Fruit fly (Drosophila melanogaster) whole organism, embryonic: Measurements from ENCODE around the gene Ir25a.
A peak's percentile ranks its signal among the peaks of the same experiment; 100 is the strongest.

ENCODE experiments used
- Bteb2 ChIP-seq: fragments of 200-800 bp; sonication (Bioruptor generic); optimal IDR thresholded peaks from 2 replicates; lab custom pipeline; 2016; ENCODE audit warnings: missing biosample characterization, missing genetic modification characterization
- C15 ChIP-seq: fragments of 200-800 bp; sonication (Bioruptor generic); IDR thresholded peaks from 3 replicates; pipeline ENCODE4 v1.3.6; 2022; ENCODE audit warnings: missing biosample characterization, missing genetic modification characterization
- CG10147 ChIP-seq: fragments of 200-800 bp; sonication (Bioruptor generic); optimal IDR thresholded peaks from 2 replicates; lab custom pipeline; 2019; ENCODE audit warnings: missing biosample characterization, mild to moderate bottlenecking, missing genetic modification characterization, moderate library complexity
- CG1024 ChIP-seq: fragments of 200-800 bp; sonication (Bioruptor generic); IDR thresholded peaks from 2 replicates; pipeline ENCODE4 v1.3.6; 2022; ENCODE audit warnings: missing biosample characterization, missing genetic modification characterization
- CG10959 ChIP-seq: fragments of 200-800 bp; sonication (Bioruptor generic); IDR thresholded peaks from 2 replicates; pipeline ENCODE4 v1.3.6; 2022; ENCODE audit warnings: missing biosample characterization, missing genetic modification characterization
- CG1233 ChIP-seq: fragments of 200-800 bp; sonication (Bioruptor generic); optimal IDR thresholded peaks from 4 replicates; lab custom pipeline; 2018; ENCODE audit warnings: missing biosample characterization, mild to moderate bottlenecking, missing genetic modification characterization
- CG15011 ChIP-seq: fragments of 200-800 bp; sonication (Bioruptor generic); optimal IDR thresholded peaks from 3 replicates; lab custom pipeline; 2018; ENCODE audit warnings: missing biosample characterization, mild to moderate bottlenecking, missing genetic modification characterization
- CG1603 ChIP-seq: fragments of 200-800 bp; sonication (Bioruptor generic); optimal IDR thresholded peaks from 2 replicates; lab custom pipeline; 2019; ENCODE audit warnings: missing biosample characterization, mild to moderate bottlenecking, missing genetic modification characterization, moderate library complexity
- CG16813 ChIP-seq: fragments of 200-800 bp; sonication (Bioruptor generic); IDR thresholded peaks from 3 replicates; pipeline ENCODE4 v1.3.6; 2022; ENCODE audit warnings: missing biosample characterization, missing genetic modification characterization; ENCODE audit not compliant: partially characterized antibody
- CG17359 ChIP-seq: fragments of 200-800 bp; sonication (Bioruptor generic); optimal IDR thresholded peaks from 3 replicates; lab custom pipeline; 2018; ENCODE audit warnings: missing biosample characterization, mild to moderate bottlenecking, missing genetic modification characterization, moderate library complexity
- CG3065 ChIP-seq: fragments of 200-800 bp; sonication (Bioruptor generic); optimal IDR thresholded peaks from 2 replicates; lab custom pipeline; 2016; ENCODE audit warnings: missing biosample characterization, missing genetic modification characterization
- CG32772 ChIP-seq: fragments of 200-800 bp; sonication (Bioruptor generic); IDR thresholded peaks from 2 replicates; pipeline ENCODE4 v1.3.6; 2022; ENCODE audit warnings: missing biosample characterization, missing genetic modification characterization
- CG3847 ChIP-seq: fragments of 200-800 bp; sonication (Bioruptor generic); IDR thresholded peaks from 2 replicates; pipeline ENCODE4 v1.3.6; 2022; ENCODE audit warnings: missing biosample characterization, missing genetic modification characterization
- CG4617 ChIP-seq: fragments of 200-800 bp; sonication (Bioruptor generic); optimal IDR thresholded peaks from 3 replicates; lab custom pipeline; 2016; ENCODE audit warnings: missing biosample characterization, missing genetic modification characterization, borderline replicate concordance
- CG6813 ChIP-seq: fragments of 200-800 bp; sonication (Bioruptor generic); optimal IDR thresholded peaks from 2 replicates; lab custom pipeline; 2017; ENCODE audit warnings: missing biosample characterization, missing genetic modification characterization, mild to moderate bottlenecking, moderate library complexity, missing genetic modification reagents
- CG7928 ChIP-seq: fragments of 200-800 bp; sonication (Bioruptor generic); optimal IDR thresholded peaks from 2 replicates; lab custom pipeline; 2017; ENCODE audit warnings: missing biosample characterization, mild to moderate bottlenecking, missing genetic modification characterization
- CG8281 ChIP-seq: fragments of 200-800 bp; sonication (Bioruptor generic); optimal IDR thresholded peaks from 2 replicates; lab custom pipeline; 2018; ENCODE audit warnings: missing biosample characterization, mild to moderate bottlenecking, missing genetic modification characterization, moderate library complexity
- CG9817 ChIP-seq: fragments of 200-800 bp; sonication (Bioruptor generic); optimal IDR thresholded peaks from 2 replicates; lab custom pipeline; 2018; ENCODE audit warnings: missing biosample characterization, mild to moderate bottlenecking, missing genetic modification characterization, moderate library complexity
- CkIIα-i1 ChIP-seq: fragments of 200-800 bp; sonication (Bioruptor generic); IDR thresholded peaks from 2 replicates; pipeline ENCODE4 v1.3.6; 2022; ENCODE audit warnings: missing biosample characterization, missing genetic modification characterization
- CoRest ChIP-seq: fragments of 200-800 bp; sonication (Bioruptor generic); optimal IDR thresholded peaks from 3 replicates; lab custom pipeline; 2018; ENCODE audit warnings: missing biosample characterization, mild to moderate bottlenecking, missing genetic modification characterization, moderate library complexity
- Dip3 ChIP-seq: fragments of 200-800 bp; sonication (Bioruptor generic); optimal IDR thresholded peaks from 3 replicates; lab custom pipeline; 2016; ENCODE audit warnings: missing biosample characterization, missing genetic modification characterization
- E2f2 ChIP-seq: fragments of 200-800 bp; sonication (Bioruptor generic); IDR thresholded peaks from 2 replicates; pipeline ENCODE4 v1.3.6; 2022; ENCODE audit warnings: missing biosample characterization, missing genetic modification characterization
- Fer3 ChIP-seq: fragments of 200-800 bp; sonication (Bioruptor generic); optimal IDR thresholded peaks from 2 replicates; lab custom pipeline; 2018; ENCODE audit warnings: missing biosample characterization, mild to moderate bottlenecking, missing genetic modification characterization, moderate library complexity
- Hey ChIP-seq: fragments of 200-800 bp; sonication (Bioruptor generic); optimal IDR thresholded peaks from 3 replicates; lab custom pipeline; 2018; ENCODE audit warnings: missing biosample characterization, mild to moderate bottlenecking, missing genetic modification characterization
- HmgD ChIP-seq: fragments of 200-800 bp; sonication (Bioruptor generic); optimal IDR thresholded peaks from 3 replicates; lab custom pipeline; 2016; ENCODE audit warnings: missing biosample characterization, missing genetic modification characterization
- Hr3 ChIP-seq: fragments of 200-800 bp; sonication (Bioruptor generic); optimal IDR thresholded peaks from 3 replicates; lab custom pipeline; 2016; ENCODE audit warnings: missing biosample characterization, missing genetic modification characterization
- Kr ChIP-seq: fragments of 200-800 bp; sonication (Bioruptor generic); optimal IDR thresholded peaks from 2 replicates; lab custom pipeline; 2017; ENCODE audit warnings: missing biosample characterization, mild to moderate bottlenecking, missing genetic modification characterization
- MBD-R2 ChIP-seq: fragments of 200-800 bp; sonication (Bioruptor generic); IDR thresholded peaks from 2 replicates; pipeline ENCODE4 v1.3.6; 2022; ENCODE audit warnings: missing biosample characterization, missing genetic modification characterization
- NfI ChIP-seq: fragments of 200-800 bp; sonication (Bioruptor generic); optimal IDR thresholded peaks from 3 replicates; lab custom pipeline; 2018; ENCODE audit warnings: missing biosample characterization, mild to moderate bottlenecking, missing genetic modification characterization, moderate library complexity
- Side ChIP-seq: fragments of 200-800 bp; sonication (Bioruptor generic); optimal IDR thresholded peaks from 2 replicates; lab custom pipeline; 2016; ENCODE audit warnings: missing biosample characterization, missing genetic modification characterization
- Usf ChIP-seq: fragments of 200-800 bp; sonication (Bioruptor generic); optimal IDR thresholded peaks from 2 replicates; lab custom pipeline; 2017; ENCODE audit warnings: missing genotype, missing biosample characterization, missing genetic modification characterization
- YL-1 ChIP-seq: fragments of 200-800 bp; sonication (Bioruptor generic); optimal IDR thresholded peaks from 3 replicates; lab custom pipeline; 2017; ENCODE audit warnings: missing biosample characterization, mild to moderate bottlenecking, missing genetic modification characterization
- crc ChIP-seq: fragments of 200-800 bp; sonication (Bioruptor generic); optimal IDR thresholded peaks from 2 replicates; lab custom pipeline; 2016; ENCODE audit warnings: missing biosample characterization, missing genetic modification characterization
- dimm ChIP-seq: fragments of 200-800 bp; sonication (Bioruptor generic); IDR thresholded peaks from 2 replicates; pipeline ENCODE4 v1.3.6; 2022; ENCODE audit warnings: missing biosample characterization, missing genetic modification characterization
- ftz-f1 ChIP-seq: fragments of 200-800 bp; sonication (Bioruptor generic); optimal IDR thresholded peaks from 2 replicates; lab custom pipeline; 2016; ENCODE audit warnings: missing biosample characterization, missing genetic modification characterization
- gce ChIP-seq: fragments of 200-800 bp; sonication (Bioruptor generic); IDR thresholded peaks from 3 replicates; pipeline ENCODE4 v1.3.6; 2022; ENCODE audit warnings: missing biosample characterization, missing genetic modification characterization
- gem ChIP-seq: fragments of 200-800 bp; sonication (Bioruptor generic); optimal IDR thresholded peaks from 2 replicates; lab custom pipeline; 2019; ENCODE audit warnings: missing biosample characterization, mild to moderate bottlenecking, missing genetic modification characterization, moderate library complexity
- lab ChIP-seq: fragments of 200-800 bp; sonication (Bioruptor generic); optimal IDR thresholded peaks from 3 replicates; lab custom pipeline; 2017; ENCODE audit warnings: missing biosample characterization, missing genetic modification characterization, mild to moderate bottlenecking, moderate library complexity, missing genetic modification reagents
- mld ChIP-seq: fragments of 200-800 bp; sonication (Bioruptor generic); IDR thresholded peaks from 3 replicates; pipeline ENCODE4 v1.3.6; 2022; ENCODE audit warnings: missing biosample characterization, missing genetic modification characterization; ENCODE audit not compliant: partially characterized antibody
- peb ChIP-seq: fragments of 200-800 bp; sonication (Bioruptor generic); IDR thresholded peaks from 2 replicates; pipeline ENCODE4 v1.3.6; 2022; ENCODE audit warnings: missing biosample characterization, missing genetic modification characterization
- pros ChIP-seq: fragments of 200-800 bp; sonication (Bioruptor generic); optimal IDR thresholded peaks from 3 replicates; lab custom pipeline; 2019; ENCODE audit warnings: missing biosample characterization, mild to moderate bottlenecking, missing genetic modification characterization, moderate library complexity
- pum ChIP-seq: fragments of 200-800 bp; sonication (Bioruptor generic); optimal IDR thresholded peaks from 2 replicates; lab custom pipeline; 2016; ENCODE audit warnings: missing biosample characterization, missing genetic modification characterization
- repo ChIP-seq: fragments of 200-800 bp; sonication (Bioruptor generic); optimal IDR thresholded peaks from 2 replicates; lab custom pipeline; 2016; ENCODE audit warnings: missing biosample characterization, missing genetic modification characterization
- seq ChIP-seq: fragments of 200-800 bp; sonication (Bioruptor generic); IDR thresholded peaks from 2 replicates; pipeline ENCODE4 v1.3.6; 2022; ENCODE audit warnings: missing biosample characterization, missing genetic modification characterization
- sim ChIP-seq: fragments of 200-800 bp; sonication (Bioruptor generic); IDR thresholded peaks from 2 replicates; pipeline ENCODE4 v1.3.6; 2022; ENCODE audit warnings: missing biosample characterization, missing genetic modification characterization
- sr ChIP-seq: fragments of 200-800 bp; sonication (Bioruptor generic); IDR thresholded peaks from 3 replicates; pipeline ENCODE4 v1.3.6; 2022; ENCODE audit warnings: missing biosample characterization, missing genetic modification characterization
- tio ChIP-seq: fragments of 200-800 bp; sonication (Bioruptor generic); optimal IDR thresholded peaks from 2 replicates; lab custom pipeline; 2017; ENCODE audit warnings: missing biosample characterization, missing genetic modification characterization, inconsistent platforms
- toy ChIP-seq: fragments of 200-800 bp; sonication (Bioruptor generic); IDR thresholded peaks from 2 replicates; pipeline ENCODE4 v1.3.6; 2022; ENCODE audit warnings: missing biosample characterization, missing genetic modification characterization
- vfl ChIP-seq: fragments of 200-800 bp; sonication (Bioruptor generic); optimal IDR thresholded peaks from 2 replicates; lab custom pipeline; 2016; ENCODE audit warnings: missing biosample characterization, missing genetic modification characterization
- z ChIP-seq: fragments of 200-800 bp; sonication (Bioruptor generic); IDR thresholded peaks from 3 replicates; pipeline ENCODE4 v1.3.6; 2022; ENCODE audit warnings: missing biosample characterization, missing genetic modification characterization

The Ir25a gene

dm6 chr2L:4820448-4821318 lies 14.4 kb downstream of the Ir25a start (continued):
- TF ChIP-seq Bteb2 (GFP tag; lab: Kevin White, UChicago) (no peak), peb (GFP tag; lab: Robert Waterston, UW) (peak; percentile 66), crc (GFP tag; lab: Kevin White, UChicago) (no peak), C15 (GFP tag; lab: Robert Waterston, UW) (no peak), Kr (GFP tag; lab: Kevin White, UChicago) (peak; percentile 11), sr (no peak), CG3065 (no peak), CG9817 (tag; lab: Kevin White, UChicago) (peak; percentile 12), mld (GFP tag; lab: Robert Waterston, UW) (no peak), CG8281 (peak; percentile 15), NfI (GFP tag; lab: Kevin White, UChicago) (peak; percentile 16), CoRest (tag; lab: Kevin White, UChicago) (no peak), ftz-f1 (GFP tag; lab: Kevin White, UChicago) (no peak), CG3847 (peak; percentile 18), E2f2 (GFP tag; lab: Robert Waterston, UW) (peak; percentile 53), CG10959 (GFP tag; lab: Robert Waterston, UW) (no peak), YL-1 (GFP tag; lab: Kevin White, UChicago) (no peak), pum (GFP tag; lab: Kevin White, UChicago) (no peak), z (GFP tag; lab: Robert Waterston, UW) (no peak), sim (no peak), CG1603 (tag; lab: Kevin White, UChicago) (peak; percentile 65), Side (no peak), Hr3 (peak; percentile 50), Dip3 (GFP tag; lab: Kevin White, UChicago) (peak; percentile 21), lab (GFP tag; lab: Kevin White, UChicago) (no peak), CG7928 (GFP tag; lab: Kevin White, UChicago) (no peak), CG15011 (GFP tag; lab: Kevin White, UChicago) (no peak), tio (GFP tag; lab: Kevin White, UChicago) (peak; percentile 69), CG17359 (tag; lab: Kevin White, UChicago) (peak; percentile 1), CG6813 (peak; percentile 44), CG16813 (GFP tag; lab: Robert Waterston, UW) (no peak), CG1024 (no peak), MBD-R2 (no peak), CkIIα-i1 (GFP tag; lab: Robert Waterston, UW) (no peak), seq (GFP tag; lab: Robert Waterston, UW) (peak; percentile 6; the same call in 1 of the 2 replicates), CG32772 (GFP tag; lab: Robert Waterston, UW) (peak; percentile 38), CG4617 (GFP tag; lab: Kevin White, UChicago) (peak; percentile 25), CG1233 (GFP tag; lab: Kevin White, UChicago) (peak; percentile 57), dimm (GFP tag; lab: Robert Waterston, UW) (no peak), Usf (GFP tag; lab: Kevin White, UChicago) (peak; percentile 29), HmgD (GFP tag; lab: Kevin White, UChicago) (no peak), toy (no peak), repo (GFP tag; lab: Kevin White, UChicago) (no peak), Hey (tag; lab: Kevin White, UChicago) (no peak), gce (GFP tag; lab: Robert Waterston, UW) (no peak), Fer3 (tag; lab: Kevin White, UChicago) (no peak), gem (peak; percentile 63), pros (GFP tag; lab: Kevin White, UChicago) (peak; percentile 35), CG10147 (GFP tag; lab: Kevin White, UChicago) (peak; percentile 13), vfl (no peak)
